Worm (Caenorhabditis elegans) whole organism, late embryonic: Measurements from ENCODE around the gene sto-4.

Experiments
- ama-1 ChIP-seq: fragments of 150-350 bp; optimal IDR thresholded peaks from 2 replicates; lab custom pipeline; 2014
- ceh-14 ChIP-seq: sonication (generic microtip); optimal IDR thresholded peaks from 2 replicates; lab custom pipeline; 2016; ENCODE audit warnings: missing genotype, missing genetic modification characterization, missing compliant biosample characterization
- eyg-1 ChIP-seq: sonication (generic microtip); optimal IDR thresholded peaks from 2 replicates; lab custom pipeline; 2016; ENCODE audit warnings: missing genotype, missing genetic modification characterization, missing compliant biosample characterization
- pha-4 ChIP-seq: fragments of 150-350 bp; optimal IDR thresholded peaks from 2 replicates; lab custom pipeline; 2018; ENCODE audit warnings: missing biosample characterization, missing genetic modification reagents, missing genetic modification characterization
- tbx-2 ChIP-seq: sonication (generic microtip); optimal IDR thresholded peaks from 2 replicates; lab custom pipeline; 2016; ENCODE audit warnings: missing genetic modification characterization, missing compliant biosample characterization
- unc-55 ChIP-seq: sonication (generic microtip); optimal IDR thresholded peaks from 2 replicates; lab custom pipeline; 2017; ENCODE audit warnings: missing biosample characterization, missing genetic modification reagents, missing genetic modification characterization
- ztf-16 ChIP-seq: sonication (generic microtip); optimal IDR thresholded peaks from 2 replicates; lab custom pipeline; 2017; ENCODE audit warnings: missing genetic modification characterization, missing compliant biosample characterization

DNA sequence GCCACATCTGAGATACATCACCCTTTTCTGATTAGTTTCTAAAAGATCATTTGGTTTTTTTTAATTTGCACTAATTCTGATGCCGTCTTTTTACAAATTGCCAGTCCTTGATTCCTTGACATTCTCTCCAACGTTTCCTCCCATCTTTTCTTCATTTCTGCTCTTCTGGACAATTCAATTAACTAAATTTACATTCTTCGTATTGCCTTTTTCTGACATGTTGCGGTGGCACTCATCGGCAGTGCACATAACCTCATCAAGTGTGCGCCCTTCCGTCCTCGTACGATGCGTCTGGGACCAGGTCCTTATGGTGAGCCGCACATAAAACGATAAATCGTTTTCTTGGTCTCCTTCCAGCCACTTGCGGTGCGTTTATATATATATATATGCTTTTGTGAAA is 4.9 kb upstream of the sto-4 start:
- TF ChIP-seq tbx-2 (tag; lab: Kevin White, UChicago) = no peak
- TF ChIP-seq ceh-14 (tag; lab: Kevin White, UChicago) = peak; percentile 2
- no peak for TF ChIP-seq unc-55 (GFP tag; lab: Kevin White, UChicago)
- no peak for TF ChIP-seq pha-4 (tag; lab: Kevin White, UChicago)
- no peak for TF ChIP-seq ama-1 (lab: Kevin White, UChicago)
- TF ChIP-seq eyg-1 = no peak
- no peak for TF ChIP-seq ztf-16 (tag; lab: Kevin White, UChicago)
